Fruit fly (Drosophila melanogaster) whole organism, embryonic: ENCODE results near the gene dpr20.

Experiments
- Bgb ChIP-seq: fragments of 200-800 bp; sonication (Bioruptor generic); IDR thresholded peaks from 2 replicates; pipeline ENCODE4 v1.3.6; 2022; ENCODE audit warnings: missing biosample characterization, missing genetic modification characterization; ENCODE audit not compliant: partially characterized antibody
- CG10565 ChIP-seq: fragments of 200-800 bp; sonication (Bioruptor generic); optimal IDR thresholded peaks from 3 replicates; lab custom pipeline; 2016; ENCODE audit warnings: missing biosample characterization, mild to moderate bottlenecking, missing genetic modification characterization
- CG10654 ChIP-seq: fragments of 200-800 bp; sonication (Bioruptor generic); optimal IDR thresholded peaks from 2 replicates; lab custom pipeline; 2016; ENCODE audit warnings: missing biosample characterization, missing genetic modification characterization
- CG11247 ChIP-seq: fragments of 200-800 bp; sonication (Bioruptor generic); IDR thresholded peaks from 2 replicates; pipeline ENCODE4 v1.3.6; 2022; ENCODE audit warnings: missing biosample characterization, missing genetic modification characterization
- CG11398 ChIP-seq: fragments of 200-800 bp; sonication (Bioruptor generic); optimal IDR thresholded peaks from 2 replicates; lab custom pipeline; 2016; ENCODE audit warnings: missing biosample characterization, missing genetic modification characterization
- CG11695 ChIP-seq: fragments of 200-800 bp; sonication (Bioruptor generic); IDR thresholded peaks from 3 replicates; pipeline ENCODE4 v1.3.6; 2022; ENCODE audit warnings: missing biosample characterization, missing genetic modification characterization
- CG12155 ChIP-seq: fragments of 200-800 bp; sonication (Bioruptor generic); optimal IDR thresholded peaks from 3 replicates; lab custom pipeline; 2016; ENCODE audit warnings: missing biosample characterization, missing genetic modification characterization
- CG13775 ChIP-seq: fragments of 200-800 bp; sonication (Bioruptor generic); optimal IDR thresholded peaks from 3 replicates; lab custom pipeline; 2017; ENCODE audit warnings: missing biosample characterization, mild to moderate bottlenecking, missing genetic modification characterization
- CG14710 ChIP-seq: fragments of 200-800 bp; sonication (Bioruptor generic); optimal IDR thresholded peaks from 3 replicates; lab custom pipeline; 2019; ENCODE audit warnings: missing biosample characterization, mild to moderate bottlenecking, missing genetic modification characterization, moderate library complexity
- CG1529 ChIP-seq: fragments of 200-800 bp; sonication (Bioruptor generic); optimal IDR thresholded peaks from 3 replicates; lab custom pipeline; 2018; ENCODE audit warnings: missing biosample characterization, missing genetic modification characterization
- CG16779 ChIP-seq: fragments of 200-800 bp; sonication (Bioruptor generic); IDR thresholded peaks from 2 replicates; pipeline ENCODE4 v1.3.6; 2022; ENCODE audit warnings: missing biosample characterization, missing genetic modification characterization
- CG16815 ChIP-seq: fragments of 200-800 bp; sonication (Bioruptor generic); optimal IDR thresholded peaks from 3 replicates; lab custom pipeline; 2017; ENCODE audit warnings: missing biosample characterization, mild to moderate bottlenecking, missing genetic modification characterization
- CG17568 ChIP-seq: fragments of 200-800 bp; sonication (Bioruptor generic); optimal IDR thresholded peaks from 2 replicates; lab custom pipeline; 2018; ENCODE audit warnings: missing biosample characterization, mild to moderate bottlenecking, missing genetic modification characterization, moderate library complexity
- CG17829 ChIP-seq: fragments of 200-800 bp; optimal IDR thresholded peaks from 2 replicates; lab custom pipeline; 2019; ENCODE audit warnings: missing biosample characterization, mild to moderate bottlenecking, missing genetic modification characterization, moderate library complexity
- CG2199 ChIP-seq: fragments of 200-800 bp; sonication (Bioruptor generic); IDR thresholded peaks from 3 replicates; pipeline ENCODE4 v1.3.6; 2022; ENCODE audit warnings: missing biosample characterization, missing genetic modification characterization
- CG31365 ChIP-seq: fragments of 200-800 bp; sonication (Bioruptor generic); optimal IDR thresholded peaks from 2 replicates; lab custom pipeline; 2018; ENCODE audit warnings: missing biosample characterization, mild to moderate bottlenecking, missing genetic modification characterization
- CG32532 ChIP-seq: fragments of 200-800 bp; sonication (Bioruptor generic); IDR thresholded peaks from 2 replicates; pipeline ENCODE4 v1.3.6; 2022; ENCODE audit warnings: missing biosample characterization, missing genetic modification characterization
- CG34224 ChIP-seq: fragments of 200-800 bp; sonication (Bioruptor generic); IDR thresholded peaks from 3 replicates; pipeline ENCODE4 v1.3.6; 2022; ENCODE audit warnings: missing biosample characterization, missing genetic modification characterization; ENCODE audit not compliant: partially characterized antibody
- CG3847 ChIP-seq: fragments of 200-800 bp; sonication (Bioruptor generic); IDR thresholded peaks from 2 replicates; pipeline ENCODE4 v1.3.6; 2022; ENCODE audit warnings: missing biosample characterization, missing genetic modification characterization
- CG3995 ChIP-seq: fragments of 200-800 bp; sonication (Bioruptor generic); optimal IDR thresholded peaks from 3 replicates; lab custom pipeline; 2016; ENCODE audit warnings: missing biosample characterization, missing genetic modification characterization
- CG7928 ChIP-seq: fragments of 200-800 bp; sonication (Bioruptor generic); optimal IDR thresholded peaks from 2 replicates; lab custom pipeline; 2017; ENCODE audit warnings: missing biosample characterization, mild to moderate bottlenecking, missing genetic modification characterization
- CG8281 ChIP-seq: fragments of 200-800 bp; sonication (Bioruptor generic); optimal IDR thresholded peaks from 2 replicates; lab custom pipeline; 2018; ENCODE audit warnings: missing biosample characterization, mild to moderate bottlenecking, missing genetic modification characterization, moderate library complexity
- CG8388 ChIP-seq: fragments of 200-800 bp; sonication (Bioruptor generic); optimal IDR thresholded peaks from 2 replicates; lab custom pipeline; 2019; ENCODE audit warnings: missing biosample characterization, mild to moderate bottlenecking, missing genetic modification characterization, moderate library complexity
- CG9797 ChIP-seq: fragments of 200-800 bp; sonication (Bioruptor generic); optimal IDR thresholded peaks from 3 replicates; lab custom pipeline; 2018; ENCODE audit warnings: missing biosample characterization, mild to moderate bottlenecking, missing genetic modification characterization
- CrebB ChIP-seq: fragments of 200-800 bp; sonication (Bioruptor generic); optimal IDR thresholded peaks from 3 replicates; lab custom pipeline; 2018; ENCODE audit warnings: missing biosample characterization, mild to moderate bottlenecking, missing genetic modification characterization
- Dip2 ChIP-seq: fragments of 200-800 bp; sonication (Bioruptor generic); IDR thresholded peaks from 2 replicates; pipeline ENCODE4 v1.3.6; 2022; ENCODE audit warnings: missing biosample characterization, missing genetic modification characterization
- Dp ChIP-seq: fragments of 200-800 bp; sonication (Bioruptor generic); optimal IDR thresholded peaks from 2 replicates; lab custom pipeline; 2018; ENCODE audit warnings: missing biosample characterization, mild to moderate bottlenecking, missing genetic modification characterization, moderate library complexity
- Drgx ChIP-seq: fragments of 200-800 bp; sonication (Bioruptor generic); IDR thresholded peaks from 2 replicates; pipeline ENCODE4 v1.3.6; 2022; ENCODE audit warnings: missing biosample characterization, missing genetic modification characterization
- E2f1 ChIP-seq: fragments of 200-800 bp; sonication (Bioruptor generic); IDR thresholded peaks from 2 replicates; pipeline ENCODE4 v1.3.6; 2022; ENCODE audit warnings: missing biosample characterization, missing genetic modification characterization
- H15 ChIP-seq: fragments of 200-800 bp; sonication (Bioruptor generic); IDR thresholded peaks from 3 replicates; pipeline ENCODE4 v1.3.6; 2022; ENCODE audit warnings: missing biosample characterization, missing genetic modification characterization
- HLH4C ChIP-seq: fragments of 200-800 bp; sonication (Bioruptor generic); IDR thresholded peaks from 3 replicates; pipeline ENCODE4 v1.3.6; 2022; ENCODE audit warnings: missing biosample characterization, missing genetic modification characterization; ENCODE audit not compliant: partially characterized antibody
- Hr51 ChIP-seq, 2 experiments: fragments of 200-800 bp; sonication (Bioruptor generic); optimal IDR thresholded peaks; 2 replicates in 1 of 2; 3 replicates in 1 of 2; lab custom pipeline; 2016 to 2018; ENCODE audit warnings: missing biosample characterization in 2 of 2, missing genetic modification characterization in 2 of 2, mild to moderate bottlenecking in 1 of 2, moderate library complexity in 1 of 2
- Jarid2 ChIP-seq: fragments of 200-800 bp; sonication (Bioruptor generic); optimal IDR thresholded peaks from 3 replicates; lab custom pipeline; 2017; ENCODE audit warnings: mild to moderate bottlenecking, missing biosample characterization, missing genetic modification reagents, missing genetic modification characterization
- Mes4 ChIP-seq: fragments of 200-800 bp; sonication (Bioruptor generic); optimal IDR thresholded peaks from 2 replicates; lab custom pipeline; 2016; ENCODE audit warnings: missing biosample characterization, missing genetic modification characterization
- Ravus ChIP-seq: fragments of 200-800 bp; sonication (Bioruptor generic); IDR thresholded peaks from 2 replicates; pipeline ENCODE4 v1.3.6; 2022; ENCODE audit warnings: missing biosample characterization, missing genetic modification characterization
- ash1 ChIP-seq: fragments of 200-800 bp; sonication (Bioruptor generic); optimal IDR thresholded peaks from 2 replicates; lab custom pipeline; 2018; ENCODE audit warnings: missing biosample characterization, mild to moderate bottlenecking, missing genetic modification characterization
- disco-r ChIP-seq: fragments of 200-800 bp; sonication (Bioruptor generic); optimal IDR thresholded peaks from 2 replicates; lab custom pipeline; 2016; ENCODE audit warnings: missing biosample characterization, missing genetic modification characterization
- dm ChIP-seq: fragments of 200-800 bp; sonication (Bioruptor generic); optimal IDR thresholded peaks from 3 replicates; lab custom pipeline; 2016; ENCODE audit warnings: missing biosample characterization, missing genetic modification characterization
- fd64A ChIP-seq: fragments of 200-800 bp; sonication (Bioruptor generic); optimal IDR thresholded peaks from 3 replicates; lab custom pipeline; 2018; ENCODE audit warnings: missing biosample characterization, mild to moderate bottlenecking, missing genetic modification characterization
- gsb-n ChIP-seq: fragments of 200-800 bp; sonication (Bioruptor generic); optimal IDR thresholded peaks from 3 replicates; lab custom pipeline; 2018; ENCODE audit warnings: missing biosample characterization, mild to moderate bottlenecking, missing genetic modification characterization
- kni ChIP-seq: fragments of 200-800 bp; sonication (Bioruptor generic); optimal IDR thresholded peaks from 3 replicates; lab custom pipeline; 2017; ENCODE audit warnings: mild to moderate bottlenecking, missing biosample characterization, missing genetic modification reagents, missing genetic modification characterization
- lilli ChIP-seq: fragments of 200-800 bp; sonication (Bioruptor generic); optimal IDR thresholded peaks from 3 replicates; lab custom pipeline; 2016; ENCODE audit warnings: missing biosample characterization, missing genetic modification characterization
- nom ChIP-seq: fragments of 200-800 bp; sonication (Bioruptor generic); optimal IDR thresholded peaks from 2 replicates; lab custom pipeline; 2017; ENCODE audit warnings: missing biosample characterization, missing genetic modification characterization, mild to moderate bottlenecking, moderate library complexity, missing genetic modification reagents
- otp ChIP-seq: fragments of 200-800 bp; sonication (Bioruptor generic); IDR thresholded peaks from 3 replicates; pipeline ENCODE4, ENCODE4 v1.3.6; 2022; ENCODE audit warnings: missing biosample characterization, missing genetic modification characterization
- pan ChIP-seq, 4 experiments: fragments of >200 bp in 3 of 4; fragments of 200-800 bp in 1 of 4; sonication (Bioruptor generic) in 1 of 4; optimal IDR thresholded peaks in 3 of 4; IDR thresholded peaks in 1 of 4; 2 replicates each; pipeline versions ENCODE4 v1.3.6 to Lab custom; 2017 to 2022; ENCODE audit warnings: missing biosample characterization in 2 of 4, missing genetic modification characterization in 2 of 4, mixed read lengths in 1 of 4
- ranshi ChIP-seq: fragments of 200-800 bp; sonication (Bioruptor generic); IDR thresholded peaks from 2 replicates; pipeline ENCODE4 v1.3.6; 2022; ENCODE audit warnings: missing biosample characterization, missing genetic modification characterization
- salm ChIP-seq: fragments of 200-800 bp; sonication (Bioruptor generic); optimal IDR thresholded peaks from 2 replicates; lab custom pipeline; 2018; ENCODE audit warnings: missing biosample characterization, mild to moderate bottlenecking, missing genetic modification characterization
- slp2 ChIP-seq: fragments of 200-800 bp; sonication (Bioruptor generic); optimal IDR thresholded peaks from 2 replicates; lab custom pipeline; 2016; ENCODE audit warnings: missing biosample characterization, missing genetic modification characterization
- tap ChIP-seq: fragments of 200-800 bp; optimal IDR thresholded peaks from 3 replicates; lab custom pipeline; 2019; ENCODE audit warnings: missing biosample characterization, mild to moderate bottlenecking, missing genetic modification characterization, moderate library complexity
- z ChIP-seq: fragments of 200-800 bp; sonication (Bioruptor generic); IDR thresholded peaks from 3 replicates; pipeline ENCODE4 v1.3.6; 2022; ENCODE audit warnings: missing biosample characterization, missing genetic modification characterization

dpr20 gene

DNA sequence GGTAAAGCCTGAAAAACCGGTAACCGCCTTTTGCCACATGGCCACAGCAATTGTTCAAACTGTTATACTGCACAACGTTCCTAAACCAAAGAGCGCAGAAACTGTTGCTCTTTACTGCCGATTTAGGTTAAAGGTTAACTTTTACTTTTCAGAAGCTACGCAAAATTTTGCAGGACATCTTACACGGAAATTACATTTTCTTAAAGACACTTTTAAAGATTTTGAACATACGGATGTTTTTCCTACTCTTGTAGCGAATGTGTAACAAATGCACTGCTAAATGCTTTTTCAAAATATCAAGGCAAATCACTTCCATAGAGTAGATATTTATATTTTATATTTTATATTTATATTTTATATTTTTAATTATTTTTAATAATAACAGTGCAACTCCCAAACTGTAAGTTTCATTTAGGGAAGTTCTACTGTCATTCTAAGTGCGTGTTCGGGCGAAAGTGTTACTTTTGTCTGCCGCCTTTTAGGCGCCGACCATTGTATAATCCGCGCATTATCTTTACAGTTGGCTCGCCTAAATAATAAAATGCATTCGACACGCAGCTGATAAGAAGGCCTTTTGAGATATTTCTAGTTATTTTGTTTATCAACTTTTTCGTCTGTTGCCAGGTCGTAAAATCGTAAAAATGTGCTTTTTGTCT is 25.3 kb upstream of the dpr20 start (continued):
- TF ChIP-seq CG34224 (GFP tag; lab: Robert Waterston, UW) (no peak), CG3847 (GFP tag; lab: Robert Waterston, UW) (no peak), otp (GFP tag; lab: Robert Waterston, UW) (no peak), H15 (GFP tag; lab: Robert Waterston, UW) (no peak), CG1529 (GFP tag; lab: Kevin White, UChicago) (no peak), gsb-n (tag; lab: Kevin White, UChicago) (no peak), z (GFP tag; lab: Robert Waterston, UW) (no peak), Mes4 (no peak), CrebB (tag; lab: Kevin White, UChicago) (no peak), pan (optimal IDR thresholded peaks at IDR 0.05; lab: Kevin White, UChicago) (no peak), pan (GFP tag; optimal IDR thresholded peaks at IDR 0.05 in 1 of 2, IDR thresholded peaks at IDR 0.05 in 1 of 2) (no peak), Ravus (GFP tag; lab: Robert Waterston, UW) (no peak), slp2 (GFP tag; lab: Kevin White, UChicago) (no peak), Dp (GFP tag; lab: Kevin White, UChicago) (no peak), salm (no peak), CG7928 (GFP tag; lab: Kevin White, UChicago) (no peak), Bgb (GFP tag; lab: Robert Waterston, UW) (no peak), Dip2 (GFP tag; lab: Robert Waterston, UW) (no peak), CG16779 (no peak), CG32532 (GFP tag; lab: Robert Waterston, UW) (0 out of 2 replicates have a peak, but pooled peaks have one; percentile 8), HLH4C (GFP tag; lab: Robert Waterston, UW) (no peak), CG17829 (tag; lab: Kevin White, UChicago) (peak; percentile 11), CG17568 (GFP tag; lab: Kevin White, UChicago) (no peak), fd64A (GFP tag; lab: Kevin White, UChicago) (no peak), Jarid2 (no peak), CG10654 (GFP tag; lab: Kevin White, UChicago) (no peak), CG11695 (GFP tag; lab: Robert Waterston, UW) (no peak), CG13775 (no peak), CG8281 (tag; lab: Kevin White, UChicago) (no peak), Drgx (no peak), CG8388 (GFP tag; lab: Kevin White, UChicago) (no peak), lilli (GFP tag; lab: Kevin White, UChicago) (no peak), E2f1 (GFP tag; lab: Robert Waterston, UW) (no peak), CG3995 (no peak), CG11398 (GFP tag; lab: Kevin White, UChicago) (no peak), dm (GFP tag; lab: Kevin White, UChicago) (no peak), CG14710 (tag; lab: Kevin White, UChicago) (peak; percentile 2), CG16815 (GFP tag; lab: Kevin White, UChicago) (no peak), ash1 (no peak), CG10565 (GFP tag; lab: Kevin White, UChicago) (no peak), ranshi (GFP tag; lab: Robert Waterston, UW) (no peak), CG11247 (no peak), nom (GFP tag; lab: Kevin White, UChicago) (no peak), CG12155 (GFP tag; lab: Kevin White, UChicago) (no peak), tap (tag; lab: Kevin White, UChicago) (peak; percentile 50), Hr51 (GFP tag; optimal IDR thresholded peaks at IDR 0.05; lab: Kevin White, UChicago) (no peak), CG9797 (GFP tag; lab: Kevin White, UChicago) (no peak), disco-r (GFP tag; lab: Kevin White, UChicago) (no peak), kni (GFP tag; lab: Kevin White, UChicago) (no peak), CG2199 (GFP tag; lab: Robert Waterston, UW) (no peak), CG31365 (tag; lab: Kevin White, UChicago) (no peak)
